Fruit fly (Drosophila melanogaster): ENCODE results near the gene CG5953.

dm6 chr2L:16543894-16544293 lies 11.2 kb upstream of the CG5953 start:
- TF ChIP-seq insv (optimal IDR thresholded peaks at IDR 0.05) = no peak
- TF ChIP-seq psq (optimal IDR thresholded peaks at IDR 0.05) = no peak
- no peak for TF ChIP-seq ttk (optimal IDR thresholded peaks at IDR 0.05)
- no peak for TF ChIP-seq Sin3A (optimal IDR thresholded peaks at IDR 0.05)
- no peak for TF ChIP-seq h (optimal IDR thresholded peaks at IDR 0.05)

Data from Kc167 (cell line).